ENCODE assay signal across 1 worm cellular context in genomic region chrIV:6574343-6574742, ce11.
TF ChIP-seq lines count a peak whose summit lies in the region.

No protein-coding gene starts in this region.

TF ChIP-seq in whole organism, L4 larva, 104 proteins besides CTCF, POLR2A, EP300 and RAD21 (continued from another document):
- no peak for TF ChIP-seq daf-16 (GFP tag; optimal IDR thresholded peaks at IDR 0.05; lab: Kevin White, UChicago)
- TF ChIP-seq daf-16 (tag; optimal IDR thresholded peaks at IDR 0.05; lab: Kevin White, UChicago), result peak; percentile 53
- no peak for TF ChIP-seq lin-39 (tag; optimal IDR thresholded peaks at IDR 0.05; lab: Kevin White, UChicago)
